Fruit fly (Drosophila melanogaster) whole organism, embryonic: Measurements from ENCODE around the gene Ac78C.
A peak's percentile ranks its signal among the peaks of the same experiment; 100 is the strongest.

Experiments
- CG10274 ChIP-seq: fragments of 200-800 bp; sonication (Bioruptor generic); optimal IDR thresholded peaks from 3 replicates; lab custom pipeline; 2017; ENCODE audit warnings: missing biosample characterization, mild to moderate bottlenecking, missing genetic modification characterization
- CG11504 ChIP-seq: fragments of 200-800 bp; sonication (Bioruptor generic); optimal IDR thresholded peaks from 3 replicates; lab custom pipeline; 2019; ENCODE audit warnings: missing biosample characterization, mild to moderate bottlenecking, missing genetic modification characterization, moderate library complexity
- CG12659 ChIP-seq: fragments of 200-800 bp; sonication (Bioruptor generic); optimal IDR thresholded peaks from 3 replicates; lab custom pipeline; 2017; ENCODE audit warnings: mild to moderate bottlenecking, missing biosample characterization, missing genetic modification reagents, missing genetic modification characterization
- CG13123 ChIP-seq: fragments of 200-800 bp; sonication (Bioruptor generic); optimal IDR thresholded peaks from 2 replicates; lab custom pipeline; 2016; ENCODE audit warnings: missing biosample characterization, missing genetic modification characterization
- CG13287 ChIP-seq: fragments of 200-800 bp; sonication (Bioruptor generic); IDR thresholded peaks from 2 replicates; pipeline ENCODE4 v1.3.6; 2022; ENCODE audit warnings: missing biosample characterization, missing genetic modification characterization; ENCODE audit not compliant: partially characterized antibody
- CG15011 ChIP-seq: fragments of 200-800 bp; sonication (Bioruptor generic); optimal IDR thresholded peaks from 3 replicates; lab custom pipeline; 2018; ENCODE audit warnings: missing biosample characterization, mild to moderate bottlenecking, missing genetic modification characterization
- CG17385 ChIP-seq: fragments of 200-800 bp; sonication (Bioruptor generic); optimal IDR thresholded peaks from 3 replicates; lab custom pipeline; 2018; ENCODE audit warnings: missing biosample characterization, mild to moderate bottlenecking, missing genetic modification characterization
- CG31365 ChIP-seq: fragments of 200-800 bp; sonication (Bioruptor generic); optimal IDR thresholded peaks from 2 replicates; lab custom pipeline; 2018; ENCODE audit warnings: missing biosample characterization, mild to moderate bottlenecking, missing genetic modification characterization
- CG31388 ChIP-seq: fragments of 200-800 bp; sonication (Bioruptor generic); optimal IDR thresholded peaks from 2 replicates; lab custom pipeline; 2016; ENCODE audit warnings: missing biosample characterization, missing genetic modification characterization
- CG3163 ChIP-seq: fragments of 200-800 bp; sonication (Bioruptor generic); optimal IDR thresholded peaks from 3 replicates; lab custom pipeline; 2016; ENCODE audit warnings: missing biosample characterization, missing genetic modification characterization
- CG4328 ChIP-seq: fragments of 200-800 bp; sonication (Bioruptor generic); optimal IDR thresholded peaks from 3 replicates; lab custom pipeline; 2017; ENCODE audit warnings: missing biosample characterization, missing genetic modification reagents, missing genetic modification characterization
- CG4360 ChIP-seq: fragments of 200-800 bp; sonication (Bioruptor generic); IDR thresholded peaks from 2 replicates; pipeline ENCODE4 v1.3.6; 2022; ENCODE audit warnings: missing biosample characterization, missing genetic modification characterization
- CG43689 ChIP-seq: fragments of 200-800 bp; sonication (Bioruptor generic); IDR thresholded peaks from 2 replicates; pipeline ENCODE4 v1.3.6; 2022; ENCODE audit warnings: missing biosample characterization, missing genetic modification characterization
- CG6654 ChIP-seq: fragments of 200-800 bp; sonication (Bioruptor generic); optimal IDR thresholded peaks from 2 replicates; lab custom pipeline; 2017; ENCODE audit warnings: missing biosample characterization, mild to moderate bottlenecking, missing genetic modification characterization
- CG6765 ChIP-seq: fragments of 200-800 bp; sonication (Bioruptor generic); optimal IDR thresholded peaks from 3 replicates; lab custom pipeline; 2017; ENCODE audit warnings: missing biosample characterization, mild to moderate bottlenecking, missing genetic modification characterization
- CG7556 ChIP-seq: fragments of 200-800 bp; sonication (Bioruptor generic); optimal IDR thresholded peaks from 2 replicates; lab custom pipeline; 2017; ENCODE audit warnings: missing biosample characterization, mild to moderate bottlenecking, missing genetic modification characterization
- CG9437 ChIP-seq: fragments of 200-800 bp; sonication (Bioruptor generic); optimal IDR thresholded peaks from 2 replicates; lab custom pipeline; 2018; ENCODE audit warnings: missing biosample characterization, mild to moderate bottlenecking, missing genetic modification characterization
- Dad ChIP-seq: fragments of 200-800 bp; sonication (Bioruptor generic); optimal IDR thresholded peaks from 3 replicates; lab custom pipeline; 2016; ENCODE audit warnings: missing biosample characterization, missing genetic modification characterization
- Drgx ChIP-seq: fragments of 200-800 bp; sonication (Bioruptor generic); IDR thresholded peaks from 2 replicates; pipeline ENCODE4 v1.3.6; 2022; ENCODE audit warnings: missing biosample characterization, missing genetic modification characterization
- Elba2 ChIP-seq: fragments of 200-800 bp; sonication (Bioruptor generic); optimal IDR thresholded peaks from 3 replicates; lab custom pipeline; 2016; ENCODE audit warnings: missing biosample characterization, missing genetic modification characterization
- Ets97D ChIP-seq: fragments of 200-800 bp; sonication (Bioruptor generic); optimal IDR thresholded peaks from 3 replicates; lab custom pipeline; 2016; ENCODE audit warnings: missing biosample characterization, missing genetic modification characterization
- Gsc ChIP-seq: fragments of 200-800 bp; sonication (Bioruptor generic); IDR thresholded peaks from 2 replicates; pipeline ENCODE4 v1.3.6; 2022; ENCODE audit warnings: missing biosample characterization, missing genetic modification characterization
- Hr51 ChIP-seq, 2 experiments: fragments of 200-800 bp; sonication (Bioruptor generic); optimal IDR thresholded peaks; 2 replicates in 1 of 2; 3 replicates in 1 of 2; lab custom pipeline; 2016 to 2018; ENCODE audit warnings: missing biosample characterization in 2 of 2, missing genetic modification characterization in 2 of 2, mild to moderate bottlenecking in 1 of 2, moderate library complexity in 1 of 2
- Lhr ChIP-seq: fragments of 200-800 bp; sonication (Bioruptor generic); optimal IDR thresholded peaks from 3 replicates; lab custom pipeline; 2017; ENCODE audit warnings: mild to moderate bottlenecking, missing biosample characterization, missing genetic modification reagents, missing genetic modification characterization
- NFAT ChIP-seq: fragments of 200-800 bp; sonication (Bioruptor generic); IDR thresholded peaks from 2 replicates; pipeline ENCODE4 v1.3.6; 2022; ENCODE audit warnings: missing biosample characterization, missing genetic modification characterization
- Nf-YA ChIP-seq: fragments of 200-800 bp; sonication (Bioruptor generic); IDR thresholded peaks from 2 replicates; pipeline ENCODE4 v1.3.6; 2022; ENCODE audit warnings: missing biosample characterization, missing genetic modification characterization
- Nf-YB ChIP-seq: fragments of 200-800 bp; sonication (Bioruptor generic); optimal IDR thresholded peaks from 3 replicates; lab custom pipeline; 2019; ENCODE audit warnings: missing biosample characterization, mild to moderate bottlenecking, missing genetic modification characterization, moderate library complexity
- Opbp ChIP-seq: fragments of 200-800 bp; sonication (Bioruptor generic); IDR thresholded peaks from 3 replicates; pipeline ENCODE4 v1.3.6; 2022; ENCODE audit warnings: missing biosample characterization, missing genetic modification characterization; ENCODE audit not compliant: partially characterized antibody
- Sox102F ChIP-seq: fragments of 200-800 bp; sonication (Bioruptor generic); optimal IDR thresholded peaks from 2 replicates; lab custom pipeline; 2018; ENCODE audit warnings: missing biosample characterization, mild to moderate bottlenecking, missing genetic modification characterization, moderate library complexity
- Sry-δ ChIP-seq: fragments of 200-800 bp; sonication (Bioruptor generic); optimal IDR thresholded peaks from 2 replicates; lab custom pipeline; 2016; ENCODE audit warnings: missing biosample characterization, missing genetic modification characterization
- Taf1 ChIP-seq: fragments of 200-800 bp; sonication (Bioruptor generic); IDR thresholded peaks from 2 replicates; pipeline ENCODE4 v1.3.6; 2022; ENCODE audit warnings: missing biosample characterization, missing genetic modification characterization
- abd-A ChIP-seq: fragments of 200-800 bp; sonication (Bioruptor generic); optimal IDR thresholded peaks from 3 replicates; lab custom pipeline; 2019; ENCODE audit warnings: missing biosample characterization, mild to moderate bottlenecking, missing genetic modification characterization, moderate library complexity
- cad ChIP-seq: fragments of >200 bp; optimal IDR thresholded peaks from 2 replicates; lab custom pipeline; 2017; ENCODE audit warnings: missing biosample characterization, missing genetic modification characterization
- cas ChIP-seq: fragments of 200-800 bp; sonication (Bioruptor generic); IDR thresholded peaks from 2 replicates; pipeline ENCODE4 v1.3.6; 2022; ENCODE audit warnings: missing biosample characterization, missing genetic modification characterization
- da ChIP-seq: fragments of 200-800 bp; sonication (Bioruptor generic); optimal IDR thresholded peaks from 2 replicates; lab custom pipeline; 2016; ENCODE audit warnings: missing biosample characterization, missing genetic modification characterization
- dmrt11E ChIP-seq: fragments of 200-800 bp; sonication (Bioruptor generic); optimal IDR thresholded peaks from 3 replicates; lab custom pipeline; 2018; ENCODE audit warnings: missing biosample characterization, mild to moderate bottlenecking, missing genetic modification characterization, moderate library complexity
- ftz-f1 ChIP-seq: fragments of 200-800 bp; sonication (Bioruptor generic); optimal IDR thresholded peaks from 2 replicates; lab custom pipeline; 2016; ENCODE audit warnings: missing biosample characterization, missing genetic modification characterization
- gcm2 ChIP-seq: fragments of 200-800 bp; sonication (Bioruptor generic); optimal IDR thresholded peaks from 2 replicates; lab custom pipeline; 2016; ENCODE audit warnings: missing biosample characterization, missing genetic modification characterization
- kah ChIP-seq: fragments of 200-800 bp; sonication (Bioruptor generic); optimal IDR thresholded peaks from 2 replicates; lab custom pipeline; 2018; ENCODE audit warnings: missing biosample characterization, mild to moderate bottlenecking, missing genetic modification characterization
- luna ChIP-seq: fragments of 200-800 bp; sonication (Bioruptor generic); optimal IDR thresholded peaks from 2 replicates; lab custom pipeline; 2016; ENCODE audit warnings: missing biosample characterization, missing genetic modification characterization
- nmo ChIP-seq: fragments of 200-800 bp; sonication (Bioruptor generic); optimal IDR thresholded peaks from 2 replicates; lab custom pipeline; 2018; ENCODE audit warnings: missing biosample characterization, mild to moderate bottlenecking, missing genetic modification characterization, moderate library complexity
- nom ChIP-seq: fragments of 200-800 bp; sonication (Bioruptor generic); optimal IDR thresholded peaks from 2 replicates; lab custom pipeline; 2017; ENCODE audit warnings: missing biosample characterization, missing genetic modification characterization, mild to moderate bottlenecking, moderate library complexity, missing genetic modification reagents
- oc ChIP-seq: fragments of 200-800 bp; sonication (Bioruptor generic); optimal IDR thresholded peaks from 2 replicates; lab custom pipeline; 2018; ENCODE audit warnings: missing biosample characterization, mild to moderate bottlenecking, missing genetic modification characterization, moderate library complexity
- pb ChIP-seq: fragments of 200-800 bp; sonication (Bioruptor generic); optimal IDR thresholded peaks from 3 replicates; lab custom pipeline; 2016; ENCODE audit warnings: missing biosample characterization, missing genetic modification characterization
- row ChIP-seq: fragments of 200-800 bp; sonication (Bioruptor generic); IDR thresholded peaks from 3 replicates; pipeline ENCODE4 v1.3.6; 2022; ENCODE audit warnings: missing biosample characterization, missing genetic modification characterization
- sr ChIP-seq: fragments of 200-800 bp; sonication (Bioruptor generic); IDR thresholded peaks from 3 replicates; pipeline ENCODE4 v1.3.6; 2022; ENCODE audit warnings: missing biosample characterization, missing genetic modification characterization
- stc ChIP-seq: fragments of 200-800 bp; sonication (Bioruptor generic); IDR thresholded peaks from 2 replicates; pipeline ENCODE4 v1.3.6; 2022; ENCODE audit warnings: missing biosample characterization, missing genetic modification characterization
- tgo ChIP-seq: fragments of 200-800 bp; sonication (Bioruptor generic); IDR thresholded peaks from 3 replicates; pipeline ENCODE4 v1.3.6; 2022; ENCODE audit warnings: missing biosample characterization, missing genetic modification characterization
- tll ChIP-seq, 2 experiments: fragments of 200-800 bp in 1 of 2; fragments of >200 bp in 1 of 2; sonication (Bioruptor generic) in 1 of 2; optimal IDR thresholded peaks; 2 replicates each; lab custom pipeline; 2017 to 2019; ENCODE audit warnings: missing biosample characterization in 2 of 2, missing genetic modification characterization in 2 of 2, mild to moderate bottlenecking in 1 of 2, moderate library complexity in 1 of 2
- twi ChIP-seq: fragments of 200-800 bp; optimal IDR thresholded peaks from 2 replicates; lab custom pipeline; 2019; ENCODE audit warnings: missing biosample characterization, mild to moderate bottlenecking, missing genetic modification characterization, moderate library complexity

Ac78C gene

DNA sequence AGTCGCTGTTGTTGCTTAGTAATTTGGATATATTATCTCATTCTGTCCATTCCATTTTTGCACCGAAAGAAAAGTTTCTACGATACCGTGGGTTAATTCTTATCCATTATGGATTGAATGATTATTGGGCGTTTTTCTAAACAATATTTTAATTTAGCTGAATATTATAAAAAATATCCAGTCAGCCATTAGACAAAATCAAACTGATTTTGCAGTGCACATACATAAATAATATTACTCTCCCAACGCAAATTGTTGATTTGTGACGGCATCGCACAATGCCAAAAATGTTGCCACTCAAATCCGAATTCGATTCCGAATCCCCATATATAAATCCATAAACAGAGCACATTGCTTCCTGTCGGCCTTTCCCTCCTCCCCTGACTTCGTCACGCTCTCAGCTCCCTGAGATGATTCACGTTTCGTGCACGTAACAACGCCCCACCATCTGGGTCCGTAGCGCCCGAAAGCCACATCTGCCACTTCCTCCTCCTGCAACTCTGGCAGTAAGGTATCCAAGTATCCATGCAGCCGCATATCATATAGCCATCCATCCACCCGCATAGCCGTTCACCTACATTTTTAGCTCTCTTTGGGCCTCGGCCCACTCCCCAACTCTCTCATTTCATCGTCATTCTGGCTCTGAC, 5.3 kb upstream of the Ac78C start (continued):
- TF ChIP-seq Ets97D (GFP tag; lab: Kevin White, UChicago) = no peak
- TF ChIP-seq Gsc (GFP tag; lab: Robert Waterston, UW) = no peak
- TF ChIP-seq tgo (GFP tag; lab: Robert Waterston, UW) = peak; percentile 68; the same call in 2 of the 3 replicates
- peak; percentile 74 for TF ChIP-seq Taf1 (GFP tag; lab: Robert Waterston, UW)
- no peak for TF ChIP-seq ftz-f1 (GFP tag; lab: Kevin White, UChicago)
- TF ChIP-seq Nf-YB (GFP tag; lab: Kevin White, UChicago) = peak; percentile 20
- no peak for TF ChIP-seq gcm2 (GFP tag; lab: Kevin White, UChicago)
- no peak for TF ChIP-seq CG31365 (tag; lab: Kevin White, UChicago)
- peak in 1 of 2 experiments; percentile 73 for TF ChIP-seq Hr51 (GFP tag; optimal IDR thresholded peaks at IDR 0.05; lab: Kevin White, UChicago)
- TF ChIP-seq da = no peak
- peak; percentile 30 for TF ChIP-seq CG13123
- TF ChIP-seq CG4328 (GFP tag; lab: Kevin White, UChicago) = no peak
- TF ChIP-seq Opbp (GFP tag; lab: Robert Waterston, UW) = no peak
- TF ChIP-seq CG12659 (GFP tag; lab: Kevin White, UChicago) = peak; percentile 73
- TF ChIP-seq CG31388 (GFP tag; lab: Kevin White, UChicago) = no peak
- TF ChIP-seq dmrt11E = no peak
- TF ChIP-seq CG13287 (GFP tag; lab: Robert Waterston, UW) = no peak
- TF ChIP-seq tll (GFP tag; optimal IDR thresholded peaks at IDR 0.05; lab: Kevin White, UChicago) = no peak
- TF ChIP-seq Elba2 (GFP tag; lab: Kevin White, UChicago) = no peak
- no peak for TF ChIP-seq pb (GFP tag; lab: Kevin White, UChicago)
- TF ChIP-seq CG17385 = no peak
- TF ChIP-seq cas (GFP tag; lab: Robert Waterston, UW) = peak; percentile 52; the same call in 1 of the 2 replicates
- TF ChIP-seq NFAT = peak; percentile 81
- TF ChIP-seq CG43689 (GFP tag; lab: Robert Waterston, UW) = no peak
- TF ChIP-seq CG10274 (GFP tag; lab: Kevin White, UChicago) = peak; percentile 78
- no peak for TF ChIP-seq CG6654 (GFP tag; lab: Kevin White, UChicago)
- peak; percentile 67 for TF ChIP-seq CG15011 (GFP tag; lab: Kevin White, UChicago)
- no peak for TF ChIP-seq Lhr
- TF ChIP-seq cad = no peak
- no peak for TF ChIP-seq CG3163
- no peak for TF ChIP-seq CG4360 (GFP tag; lab: Robert Waterston, UW)
- peak; percentile 79 for TF ChIP-seq row
- no peak for TF ChIP-seq oc
- no peak for TF ChIP-seq twi (tag; lab: Kevin White, UChicago)
- no peak for TF ChIP-seq luna
- TF ChIP-seq stc (GFP tag; lab: Robert Waterston, UW) = peak; percentile 70
- TF ChIP-seq nmo (GFP tag; lab: Kevin White, UChicago) = peak; percentile 33
- no peak for TF ChIP-seq CG11504 (tag; lab: Kevin White, UChicago)
- TF ChIP-seq CG9437 (GFP tag; lab: Kevin White, UChicago) = no peak
- peak; percentile 34 for TF ChIP-seq Dad (GFP tag; lab: Kevin White, UChicago)
- TF ChIP-seq Sox102F (GFP tag; lab: Kevin White, UChicago) = no peak
- TF ChIP-seq sr (GFP tag; lab: Robert Waterston, UW) = no peak
- TF ChIP-seq nom (GFP tag; lab: Kevin White, UChicago) = no peak
- TF ChIP-seq Sry-δ = no peak
- no peak for TF ChIP-seq kah (GFP tag; lab: Kevin White, UChicago)
- TF ChIP-seq Drgx = peak; percentile 71
- peak; percentile 75 for TF ChIP-seq abd-A (tag; lab: Kevin White, UChicago)
- TF ChIP-seq CG6765 (GFP tag; lab: Kevin White, UChicago) = peak; percentile 59
- peak; percentile 66 for TF ChIP-seq CG7556 (GFP tag; lab: Kevin White, UChicago)
- peak; percentile 53 for TF ChIP-seq Nf-YA (GFP tag; lab: Robert Waterston, UW)
